Fruit fly (Drosophila melanogaster) whole organism, embryonic: ENCODE results near the gene alpha-Est9.

Experiments
- Antp ChIP-seq: fragments of 200-800 bp; sonication (Bioruptor generic); optimal IDR thresholded peaks from 3 replicates; lab custom pipeline; 2016; ENCODE audit warnings: missing biosample characterization, missing genetic modification characterization
- B-H1 ChIP-seq: fragments of 200-800 bp; sonication (Bioruptor generic); IDR thresholded peaks from 3 replicates; pipeline ENCODE4 v1.3.6; 2022; ENCODE audit warnings: missing biosample characterization, missing genetic modification characterization
- B-H2 ChIP-seq: fragments of 200-800 bp; sonication (Bioruptor generic); optimal IDR thresholded peaks from 2 replicates; lab custom pipeline; 2018; ENCODE audit warnings: missing biosample characterization, mild to moderate bottlenecking, missing genetic modification characterization
- Bdp1 ChIP-seq: fragments of 200-800 bp; sonication (Bioruptor generic); optimal IDR thresholded peaks from 3 replicates; lab custom pipeline; 2016; ENCODE audit warnings: missing biosample characterization, missing genetic modification characterization
- Bgb ChIP-seq: fragments of 200-800 bp; sonication (Bioruptor generic); IDR thresholded peaks from 2 replicates; pipeline ENCODE4 v1.3.6; 2022; ENCODE audit warnings: missing biosample characterization, missing genetic modification characterization; ENCODE audit not compliant: partially characterized antibody
- Blimp-1 ChIP-seq: fragments of 200-800 bp; sonication (Bioruptor generic); optimal IDR thresholded peaks from 3 replicates; lab custom pipeline; 2018; ENCODE audit warnings: missing biosample characterization, missing genetic modification characterization, mild to moderate bottlenecking, moderate library complexity, missing genetic modification reagents
- CG10147 ChIP-seq: fragments of 200-800 bp; sonication (Bioruptor generic); optimal IDR thresholded peaks from 2 replicates; lab custom pipeline; 2019; ENCODE audit warnings: missing biosample characterization, mild to moderate bottlenecking, missing genetic modification characterization, moderate library complexity
- CG10274 ChIP-seq: fragments of 200-800 bp; sonication (Bioruptor generic); optimal IDR thresholded peaks from 3 replicates; lab custom pipeline; 2017; ENCODE audit warnings: missing biosample characterization, mild to moderate bottlenecking, missing genetic modification characterization
- CG10366 ChIP-seq: fragments of 200-800 bp; sonication (Bioruptor generic); IDR thresholded peaks from 2 replicates; pipeline ENCODE4 v1.3.6; 2022; ENCODE audit warnings: missing biosample characterization, missing genetic modification characterization
- CG10979 ChIP-seq: fragments of 200-800 bp; sonication (Bioruptor generic); optimal IDR thresholded peaks from 2 replicates; lab custom pipeline; 2018; ENCODE audit warnings: missing biosample characterization, mild to moderate bottlenecking, missing genetic modification characterization, moderate library complexity
- CG11456 ChIP-seq: fragments of 200-800 bp; sonication (Bioruptor generic); IDR thresholded peaks from 3 replicates; pipeline ENCODE4 v1.3.6; 2022; ENCODE audit warnings: missing biosample characterization, missing genetic modification characterization
- CG12236 ChIP-seq: fragments of 200-800 bp; sonication (Bioruptor generic); optimal IDR thresholded peaks from 2 replicates; lab custom pipeline; 2016; ENCODE audit warnings: missing biosample characterization, missing genetic modification characterization
- CG1233 ChIP-seq: fragments of 200-800 bp; sonication (Bioruptor generic); optimal IDR thresholded peaks from 4 replicates; lab custom pipeline; 2018; ENCODE audit warnings: missing biosample characterization, mild to moderate bottlenecking, missing genetic modification characterization
- CG12391 ChIP-seq: fragments of 200-800 bp; sonication (Bioruptor generic); optimal IDR thresholded peaks from 3 replicates; lab custom pipeline; 2018; ENCODE audit warnings: missing biosample characterization, mild to moderate bottlenecking, missing genetic modification characterization, moderate library complexity
- CG13775 ChIP-seq: fragments of 200-800 bp; sonication (Bioruptor generic); optimal IDR thresholded peaks from 3 replicates; lab custom pipeline; 2017; ENCODE audit warnings: missing biosample characterization, mild to moderate bottlenecking, missing genetic modification characterization
- CG14050 ChIP-seq: fragments of 200-800 bp; sonication (Bioruptor generic); IDR thresholded peaks from 3 replicates; pipeline ENCODE4 v1.3.6; 2022; ENCODE audit warnings: missing biosample characterization, missing genetic modification characterization
- CG1529 ChIP-seq: fragments of 200-800 bp; sonication (Bioruptor generic); optimal IDR thresholded peaks from 3 replicates; lab custom pipeline; 2018; ENCODE audit warnings: missing biosample characterization, missing genetic modification characterization
- CG1792 ChIP-seq: fragments of 200-800 bp; sonication (Bioruptor generic); optimal IDR thresholded peaks from 2 replicates; lab custom pipeline; 2016; ENCODE audit warnings: missing biosample characterization, missing genetic modification characterization
- CG18619 ChIP-seq: fragments of 200-800 bp; sonication (Bioruptor generic); optimal IDR thresholded peaks from 3 replicates; lab custom pipeline; 2017; ENCODE audit warnings: missing biosample characterization, mild to moderate bottlenecking, missing genetic modification characterization
- CG2202 ChIP-seq: fragments of 200-800 bp; sonication (Bioruptor generic); optimal IDR thresholded peaks from 2 replicates; lab custom pipeline; 2018; ENCODE audit warnings: missing biosample characterization, mild to moderate bottlenecking, missing genetic modification characterization
- CG4707 ChIP-seq: fragments of 200-800 bp; sonication (Bioruptor generic); optimal IDR thresholded peaks from 2 replicates; lab custom pipeline; 2018; ENCODE audit warnings: missing biosample characterization, mild to moderate bottlenecking, missing genetic modification characterization, moderate library complexity
- CG6813 ChIP-seq: fragments of 200-800 bp; sonication (Bioruptor generic); optimal IDR thresholded peaks from 2 replicates; lab custom pipeline; 2017; ENCODE audit warnings: missing biosample characterization, missing genetic modification characterization, mild to moderate bottlenecking, moderate library complexity, missing genetic modification reagents
- CG8924 ChIP-seq: fragments of 200-800 bp; optimal IDR thresholded peaks from 3 replicates; lab custom pipeline; 2019; ENCODE audit warnings: missing biosample characterization, mild to moderate bottlenecking, missing genetic modification characterization, moderate library complexity
- CG9215 ChIP-seq: fragments of 200-800 bp; sonication (Bioruptor generic); IDR thresholded peaks from 2 replicates; pipeline ENCODE4 v1.3.6; 2022; ENCODE audit warnings: missing biosample characterization, missing genetic modification characterization
- CHES-1-like ChIP-seq: fragments of 200-800 bp; sonication (Bioruptor generic); optimal IDR thresholded peaks from 2 replicates; lab custom pipeline; 2016; ENCODE audit warnings: missing biosample characterization, missing genetic modification characterization
- Camta ChIP-seq: fragments of 200-800 bp; sonication (Bioruptor generic); optimal IDR thresholded peaks from 2 replicates; lab custom pipeline; 2016; ENCODE audit warnings: missing biosample characterization, missing genetic modification characterization
- Dip2 ChIP-seq: fragments of 200-800 bp; sonication (Bioruptor generic); IDR thresholded peaks from 2 replicates; pipeline ENCODE4 v1.3.6; 2022; ENCODE audit warnings: missing biosample characterization, missing genetic modification characterization
- Doc3 ChIP-seq: fragments of 200-800 bp; sonication (Bioruptor generic); IDR thresholded peaks from 3 replicates; pipeline ENCODE4 v1.3.6; 2022; ENCODE audit warnings: missing biosample characterization, missing genetic modification characterization; ENCODE audit not compliant: partially characterized antibody
- Hr78 ChIP-seq, 2 experiments: fragments of 200-800 bp in 1 of 2; fragments of >200 bp in 1 of 2; sonication (Bioruptor generic) in 1 of 2; optimal IDR thresholded peaks; 2 replicates each; lab custom pipeline; 2017 to 2019; ENCODE audit warnings: missing biosample characterization in 2 of 2, missing genetic modification characterization in 2 of 2, mild to moderate bottlenecking in 1 of 2, moderate library complexity in 1 of 2
- Mrtf ChIP-seq: fragments of 200-800 bp; sonication (Bioruptor generic); IDR thresholded peaks from 3 replicates; pipeline ENCODE4 v1.3.6; 2022; ENCODE audit warnings: missing biosample characterization, missing genetic modification characterization
- Ptx1 ChIP-seq: fragments of 200-800 bp; sonication (Bioruptor generic); IDR thresholded peaks from 2 replicates; pipeline ENCODE4 v1.3.6; 2022; ENCODE audit warnings: missing biosample characterization, missing genetic modification characterization
- Six4 ChIP-seq: fragments of 200-800 bp; sonication (Bioruptor generic); optimal IDR thresholded peaks from 2 replicates; lab custom pipeline; 2016; ENCODE audit warnings: missing biosample characterization, missing genetic modification characterization
- Spps ChIP-seq: fragments of 200-800 bp; sonication (Bioruptor generic); optimal IDR thresholded peaks from 2 replicates; lab custom pipeline; 2018; ENCODE audit warnings: missing biosample characterization, mild to moderate bottlenecking, missing genetic modification characterization
- caup ChIP-seq: fragments of 200-800 bp; sonication (Bioruptor generic); optimal IDR thresholded peaks from 3 replicates; lab custom pipeline; 2017; ENCODE audit warnings: missing biosample characterization, mild to moderate bottlenecking, missing genetic modification characterization, moderate library complexity; ENCODE audit not compliant: severe bottlenecking
- cg ChIP-seq: fragments of 200-800 bp; sonication (Bioruptor generic); optimal IDR thresholded peaks from 3 replicates; lab custom pipeline; 2019; ENCODE audit warnings: missing biosample characterization, mild to moderate bottlenecking, missing genetic modification characterization, moderate library complexity
- ci ChIP-seq: fragments of 200-800 bp; sonication (Bioruptor generic); IDR thresholded peaks from 3 replicates; pipeline ENCODE4 v1.3.6; 2022; ENCODE audit warnings: missing biosample characterization, missing genetic modification characterization
- dysf ChIP-seq: fragments of 200-800 bp; sonication (Bioruptor generic); IDR thresholded peaks from 3 replicates; pipeline ENCODE4 v1.3.6; 2022; ENCODE audit warnings: missing biosample characterization, missing genetic modification characterization
- fd96Cb ChIP-seq: fragments of 200-800 bp; sonication (Bioruptor generic); optimal IDR thresholded peaks from 2 replicates; lab custom pipeline; 2018; ENCODE audit warnings: missing biosample characterization, mild to moderate bottlenecking, missing genetic modification characterization, moderate library complexity
- fru ChIP-seq: fragments of >200 bp; optimal IDR thresholded peaks from 2 replicates; lab custom pipeline; 2017
- lola ChIP-seq, 3 experiments: fragments of >200 bp in 2 of 3; fragments of 200-800 bp in 1 of 3; sonication (Bioruptor generic) in 1 of 3; optimal IDR thresholded peaks; 2 replicates each; lab custom pipeline; 2017 to 2019; ENCODE audit warnings: missing biosample characterization in 3 of 3, missing genetic modification characterization in 3 of 3, mild to moderate bottlenecking in 1 of 3, moderate library complexity in 1 of 3
- lov ChIP-seq, 2 experiments: fragments of 200-800 bp in 1 of 2; fragments of >200 bp in 1 of 2; sonication (Bioruptor generic) in 1 of 2; IDR thresholded peaks in 1 of 2; optimal IDR thresholded peaks in 1 of 2; 2 replicates in 1 of 2; 3 replicates in 1 of 2; pipeline versions ENCODE4 v1.3.6 to Lab custom; 2017 to 2022; ENCODE audit warnings: missing biosample characterization in 1 of 2, missing genetic modification characterization in 1 of 2
- pros ChIP-seq: fragments of 200-800 bp; sonication (Bioruptor generic); optimal IDR thresholded peaks from 3 replicates; lab custom pipeline; 2019; ENCODE audit warnings: missing biosample characterization, mild to moderate bottlenecking, missing genetic modification characterization, moderate library complexity
- sc ChIP-seq, 3 experiments: fragments of >200 bp in 2 of 3; fragments of 200-800 bp in 1 of 3; sonication (Bioruptor generic) in 1 of 3; optimal IDR thresholded peaks; 2 replicates in 2 of 3; 3 replicates in 1 of 3; lab custom pipeline; 2017; ENCODE audit warnings: mild to moderate bottlenecking in 1 of 3, missing biosample characterization in 1 of 3, missing genetic modification characterization in 1 of 3, missing genetic modification reagents in 1 of 3
- slou ChIP-seq: fragments of 200-800 bp; sonication (Bioruptor generic); optimal IDR thresholded peaks from 3 replicates; lab custom pipeline; 2016; ENCODE audit warnings: missing biosample characterization, missing genetic modification characterization
- stc ChIP-seq: fragments of 200-800 bp; sonication (Bioruptor generic); IDR thresholded peaks from 2 replicates; pipeline ENCODE4 v1.3.6; 2022; ENCODE audit warnings: missing biosample characterization, missing genetic modification characterization
- tna ChIP-seq: fragments of 200-800 bp; sonication (Bioruptor generic); IDR thresholded peaks from 2 replicates; pipeline ENCODE4 v1.3.6; 2022; ENCODE audit warnings: missing biosample characterization, missing genetic modification characterization; ENCODE audit not compliant: partially characterized antibody
- vvl ChIP-seq: fragments of 200-800 bp; sonication (Bioruptor generic); IDR thresholded peaks from 2 replicates; pipeline ENCODE4 v1.3.6; 2022; ENCODE audit warnings: missing biosample characterization, missing genetic modification characterization
- wor ChIP-seq: fragments of 200-800 bp; sonication (Bioruptor generic); IDR thresholded peaks from 2 replicates; pipeline ENCODE4 v1.3.6; 2022; ENCODE audit warnings: missing biosample characterization, missing genetic modification characterization

The alpha-Est9 gene

DNA sequence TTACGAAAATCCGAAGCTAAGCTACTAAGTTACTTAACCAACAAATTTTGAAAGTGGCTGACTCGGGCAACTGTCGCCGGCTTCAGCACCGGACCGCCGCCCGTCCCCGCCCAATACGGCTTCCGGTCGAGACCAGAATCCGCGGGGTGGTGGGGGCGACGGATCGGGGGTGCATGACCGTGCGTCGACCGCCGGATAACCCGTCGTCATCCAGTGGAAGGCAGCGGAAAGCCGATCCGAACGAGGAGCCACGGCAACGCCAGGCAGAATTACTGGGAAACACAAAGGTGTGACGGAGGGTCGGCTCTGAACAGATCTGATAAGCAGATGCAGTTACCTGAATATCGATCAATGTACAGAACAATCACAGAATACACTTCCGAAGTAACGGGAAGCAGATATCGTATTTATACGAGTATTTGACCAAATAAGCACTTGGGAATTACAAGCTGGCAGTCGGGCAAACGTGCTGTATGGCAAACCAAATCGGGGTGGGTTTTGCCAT, 30.2 kb downstream of the alpha-Est9 start (continued):
- TF ChIP-seq CG10979 (peak; percentile 34), CG6813 (GFP tag; lab: Kevin White, UChicago) (peak; percentile 81), Bdp1 (GFP tag; lab: Kevin White, UChicago) (peak; percentile 99), CG9215 (GFP tag; lab: Robert Waterston, UW) (no peak; the same call in 1 of the 2 replicates), Camta (GFP tag; lab: Kevin White, UChicago) (peak; percentile 38), slou (GFP tag; lab: Kevin White, UChicago) (no peak), CG10366 (GFP tag; lab: Robert Waterston, UW) (peak; percentile 51), CG4707 (GFP tag; lab: Kevin White, UChicago) (peak; percentile 78), CG14050 (GFP tag; lab: Robert Waterston, UW) (no peak), CG8924 (tag; lab: Kevin White, UChicago) (peak; percentile 18), fd96Cb (no peak), lola (GFP tag; optimal IDR thresholded peaks at IDR 0.05; lab: Kevin White, UChicago) (peak in 1 of 3 experiments; percentile 59), wor (GFP tag; lab: Robert Waterston, UW) (no peak), CG11456 (GFP tag; lab: Robert Waterston, UW) (peak; percentile 75), pros (GFP tag; lab: Kevin White, UChicago) (peak; percentile 97), CG1792 (GFP tag; lab: Kevin White, UChicago) (no peak), Mrtf (peak; percentile 61; the same call in 2 of the 3 replicates), lov (optimal IDR thresholded peaks at IDR 0.05; lab: Kevin White, UChicago) (no peak), lov (GFP tag; IDR thresholded peaks at IDR 0.05; lab: Robert Waterston, UW) (peak; percentile 88), caup (GFP tag; lab: Kevin White, UChicago) (peak; percentile 80), Six4 (no peak), CG1233 (GFP tag; lab: Kevin White, UChicago) (peak; percentile 27), CG10147 (GFP tag; lab: Kevin White, UChicago) (peak; percentile 25), fru (no peak), Hr78 (GFP tag; optimal IDR thresholded peaks at IDR 0.05; lab: Kevin White, UChicago) (peak in 1 of 2 experiments; percentile 88), Antp (GFP tag; lab: Kevin White, UChicago) (peak; percentile 72), dysf (GFP tag; lab: Robert Waterston, UW) (peak; percentile 54; the same call in 2 of the 3 replicates), Spps (peak; percentile 17), stc (GFP tag; lab: Robert Waterston, UW) (0 out of 2 replicates have a peak, but pooled peaks have one; percentile 64), cg (no peak), Ptx1 (GFP tag; lab: Robert Waterston, UW) (peak; percentile 58), CG1529 (peak; percentile 54), sc (optimal IDR thresholded peaks at IDR 0.05; lab: Kevin White, UChicago) (no peak), sc (GFP tag; optimal IDR thresholded peaks at IDR 0.05; lab: Kevin White, UChicago) (peak; percentile 25), tna (peak; percentile 97), Blimp-1 (GFP tag; lab: Kevin White, UChicago) (peak; percentile 43), B-H1 (peak; percentile 14; the same call in 1 of the 3 replicates), CG2202 (tag; lab: Kevin White, UChicago) (peak; percentile 9), CG13775 (GFP tag; lab: Kevin White, UChicago) (no peak), CHES-1-like (GFP tag; lab: Kevin White, UChicago) (peak; percentile 52), CG12391 (peak; percentile 48), CG18619 (peak; percentile 54), CG10274 (GFP tag; lab: Kevin White, UChicago) (no peak), Doc3 (peak; percentile 67; the same call in 2 of the 3 replicates), Bgb (peak; percentile 99), Dip2 (GFP tag; lab: Robert Waterston, UW) (no peak), ci (GFP tag; lab: Robert Waterston, UW) (peak; percentile 93), vvl (GFP tag; lab: Robert Waterston, UW) (peak; percentile 81), B-H2 (peak; percentile 96), CG12236 (GFP tag; lab: Kevin White, UChicago) (no peak)
